Fruit fly (Drosophila melanogaster) Kc167 (cell line): Measurements from ENCODE around the gene hbt.

Experiments used
- Myc ChIP-seq: fragments of >200 bp; optimal IDR thresholded peaks from 2 replicates; lab custom pipeline; 2017; ENCODE audit warnings: missing external identifiers
- Sin3A ChIP-seq: fragments of >200 bp; optimal IDR thresholded peaks from 2 replicates; lab custom pipeline; 2018; ENCODE audit warnings: missing external identifiers
- h ChIP-seq: fragments of >200 bp; optimal IDR thresholded peaks from 3 replicates; lab custom pipeline; 2018; ENCODE audit warnings: missing external identifiers
- insv ChIP-seq: fragments of >200 bp; optimal IDR thresholded peaks from 3 replicates; lab custom pipeline; 2018; ENCODE audit warnings: missing external identifiers
- psq ChIP-seq: fragments of >200 bp; optimal IDR thresholded peaks from 2 replicates; lab custom pipeline; 2017; ENCODE audit warnings: missing external identifiers
- ttk ChIP-seq: sonication (Bioruptor generic); optimal IDR thresholded peaks from 2 replicates; lab custom pipeline; 2017; ENCODE audit warnings: missing external identifiers

DNA sequence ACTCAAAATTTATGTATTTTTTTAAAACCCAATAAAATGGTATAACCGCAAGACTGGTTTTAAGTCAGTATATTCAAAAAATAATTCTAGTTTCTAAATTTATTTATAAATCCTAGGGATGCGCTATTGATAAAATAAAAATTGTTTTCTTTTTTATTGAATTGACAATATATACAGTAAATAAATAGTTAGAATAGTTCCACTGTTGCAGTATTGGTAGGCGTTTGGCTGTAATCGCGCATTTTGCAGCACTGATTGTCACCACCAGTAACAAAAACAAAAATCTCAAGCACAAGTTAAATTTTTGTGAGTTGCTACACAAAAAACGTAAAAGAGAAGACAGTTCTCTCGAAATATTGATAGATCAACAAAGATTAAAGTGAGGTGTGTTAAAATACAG is 38.0 kb upstream of the hbt start, which contains the start of gene CG31855:
- TF ChIP-seq Sin3A (lab: Kevin White, UChicago) (no peak), h (lab: Kevin White, UChicago) (no peak), Myc (lab: Kevin White, UChicago) (no peak), psq (lab: Kevin White, UChicago) (no peak), ttk (no peak), insv (no peak)
